Fruit fly (Drosophila melanogaster): ENCODE data around the gene Setd3.

Gene Setd3

DNA sequence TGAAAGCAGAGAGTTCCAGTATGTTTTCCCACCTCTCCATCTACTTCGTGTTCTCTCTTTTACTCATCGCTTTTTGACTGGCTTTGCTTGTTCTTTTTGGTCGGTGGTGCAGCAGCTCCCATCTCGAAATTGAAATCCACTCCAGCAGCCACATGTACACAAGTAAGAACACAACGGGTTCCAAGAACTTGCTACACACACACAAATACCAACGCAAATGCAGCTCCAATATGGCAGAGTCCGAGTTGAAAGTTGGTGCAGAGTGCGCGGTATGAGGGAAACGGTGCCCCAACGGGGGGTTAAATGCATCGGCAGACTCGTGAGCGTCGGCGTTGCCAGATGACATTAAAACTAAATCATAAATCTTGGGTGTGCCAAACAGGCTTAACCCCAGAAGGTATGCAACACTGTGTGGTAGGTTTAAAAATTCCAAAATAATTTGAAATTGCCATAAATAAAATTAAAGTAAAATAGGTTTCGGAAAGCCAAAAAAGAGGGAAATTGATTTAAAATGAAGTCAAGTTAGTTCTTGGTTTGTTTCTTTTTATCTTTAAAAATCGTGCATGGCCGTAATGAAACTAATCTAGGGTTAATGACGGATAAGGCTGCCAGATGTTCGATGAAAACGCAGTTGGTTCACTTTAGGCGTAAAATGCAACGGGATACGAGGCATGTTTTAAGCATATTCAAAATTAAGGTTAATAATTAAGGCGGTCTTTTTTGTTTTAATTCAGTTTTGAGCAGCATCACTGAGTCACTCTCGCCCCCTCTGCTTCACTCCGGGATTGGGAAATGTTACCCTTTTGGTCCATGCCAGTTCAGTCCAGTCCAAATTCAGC is 29.3 kb upstream of the Setd3 start (continued):
- TF ChIP-seq gfzf (GFP tag; optimal IDR thresholded peaks at IDR 0.05) (no peak), Gug (GFP tag; IDR thresholded peaks at IDR 0.05) (no peak), chinmo (GFP tag; IDR thresholded peaks at IDR 0.05; ENCODE audit: partially characterized antibody) (no peak), sim (GFP tag; IDR thresholded peaks at IDR 0.05) (no peak), CG10654 (GFP tag; optimal IDR thresholded peaks at IDR 0.05) (no peak), CG6765 (GFP tag; optimal IDR thresholded peaks at IDR 0.05) (no peak), schlank (tag; optimal IDR thresholded peaks at IDR 0.05) (no peak), Eip74EF (GFP tag; optimal IDR thresholded peaks at IDR 0.05) (no peak), CG10979 (tag; optimal IDR thresholded peaks at IDR 0.05) (peak; percentile 49), Blimp-1 (GFP tag; optimal IDR thresholded peaks at IDR 0.05) (no peak), CG4707 (GFP tag; optimal IDR thresholded peaks at IDR 0.05) (no peak), btn (GFP tag; optimal IDR thresholded peaks at IDR 0.05) (no peak), CG4404 (GFP tag; IDR thresholded peaks at IDR 0.05) (no peak), hb (GFP tag; IDR thresholded peaks at IDR 0.05; ENCODE audit: partially characterized antibody) (no peak), inv (GFP tag; IDR thresholded peaks at IDR 0.05; ENCODE audit: partially characterized antibody) (no peak), Jarid2 (GFP tag; optimal IDR thresholded peaks at IDR 0.05) (no peak), CG17385 (GFP tag; optimal IDR thresholded peaks at IDR 0.05) (no peak), HmgZ (tag; optimal IDR thresholded peaks at IDR 0.05) (no peak), psq (GFP tag; optimal IDR thresholded peaks at IDR 0.05) (no peak), ewg (GFP tag; optimal IDR thresholded peaks at IDR 0.05) (peak; percentile 2), Ravus (GFP tag; IDR thresholded peaks at IDR 0.05) (no peak), rib (GFP tag; IDR thresholded peaks at IDR 0.05) (no peak), gce (GFP tag; IDR thresholded peaks at IDR 0.05) (no peak), CkIIα-i1 (GFP tag; IDR thresholded peaks at IDR 0.05) (no peak), CG1024 (GFP tag; IDR thresholded peaks at IDR 0.05) (no peak), CG16863 (GFP tag; optimal IDR thresholded peaks at IDR 0.05) (peak; percentile 31), Oli (tag; optimal IDR thresholded peaks at IDR 0.05) (peak; percentile 61), dpn (GFP tag; optimal IDR thresholded peaks at IDR 0.05) (peak in 1 of 2 experiments; percentile 16), kni (GFP tag; optimal IDR thresholded peaks at IDR 0.05) (no peak), CG30403 (GFP tag; optimal IDR thresholded peaks at IDR 0.05) (peak; percentile 36), Vsx1 (GFP tag; optimal IDR thresholded peaks at IDR 0.05) (no peak), caup (GFP tag; optimal IDR thresholded peaks at IDR 0.05; ENCODE audit: severe bottlenecking) (no peak), CG8089 (GFP tag; optimal IDR thresholded peaks at IDR 0.05) (no peak), HmgD (GFP tag; optimal IDR thresholded peaks at IDR 0.05) (no peak), crol (GFP tag; IDR thresholded peaks at IDR 0.05) (peak; percentile 47), bbx (GFP tag; IDR thresholded peaks at IDR 0.05; ENCODE audit: partially characterized antibody) (no peak), slp2 (GFP tag; optimal IDR thresholded peaks at IDR 0.05) (no peak), CHES-1-like (GFP tag; optimal IDR thresholded peaks at IDR 0.05) (no peak), CG30020 (tag; optimal IDR thresholded peaks at IDR 0.05) (no peak), so (GFP tag; IDR thresholded peaks at IDR 0.05) (no peak), Poxn (GFP tag; IDR thresholded peaks at IDR 0.05) (no peak), CG2120 (GFP tag; optimal IDR thresholded peaks at IDR 0.05) (no peak), CG18764 (GFP tag; optimal IDR thresholded peaks at IDR 0.05) (no peak), Trl (optimal IDR thresholded peaks at IDR 0.05) (peak in 1 of 2 experiments; percentile 13), Trl (GFP tag; optimal IDR thresholded peaks at IDR 0.05) (no peak), lov (optimal IDR thresholded peaks at IDR 0.05) (no peak), lov (GFP tag; IDR thresholded peaks at IDR 0.05) (no peak), CG12391 (tag; optimal IDR thresholded peaks at IDR 0.05) (peak; percentile 54), dm (GFP tag; optimal IDR thresholded peaks at IDR 0.05) (no peak), CG11456 (GFP tag; IDR thresholded peaks at IDR 0.05) (no peak)
